Worm (Caenorhabditis elegans) whole organism, early embryonic: Measurements from ENCODE around the gene T04C12.8.

Experiments used
- F13C5.2 ChIP-seq: sonication (generic microtip); optimal IDR thresholded peaks from 2 replicates; lab custom pipeline; 2017; ENCODE audit warnings: mild to moderate bottlenecking, missing genetic modification characterization, inconsistent platforms, missing compliant biosample characterization
- aly-1 ChIP-seq: sonication (generic microtip); optimal IDR thresholded peaks from 2 replicates; lab custom pipeline; 2016; ENCODE audit warnings: missing genetic modification characterization, missing compliant biosample characterization
- ama-1 ChIP-seq: fragments of 150-350 bp; optimal IDR thresholded peaks from 2 replicates; lab custom pipeline; 2014
- ceh-36 ChIP-seq: sonication (generic microtip); optimal IDR thresholded peaks from 2 replicates; lab custom pipeline; 2016; ENCODE audit warnings: missing genetic modification characterization, inconsistent platforms, missing compliant biosample characterization
- ets-7 ChIP-seq: sonication (generic microtip); optimal IDR thresholded peaks from 2 replicates; lab custom pipeline; 2016; ENCODE audit warnings: missing genotype, missing genetic modification characterization, missing compliant biosample characterization
- flt-1 ChIP-seq: fragments of 200-800 bp; sonication (Bioruptor generic); IDR thresholded peaks from 2 replicates; pipeline ENCODE4 v1.3.6; 2022; ENCODE audit warnings: missing genetic modification characterization, missing compliant biosample characterization
- hmbx-1 ChIP-seq: sonication (generic microtip); optimal IDR thresholded peaks from 2 replicates; lab custom pipeline; 2016; ENCODE audit warnings: mild to moderate bottlenecking, missing genetic modification characterization, missing compliant biosample characterization
- hmg-4 ChIP-seq: fragments of 200-800 bp; sonication (Bioruptor generic); optimal IDR thresholded peaks from 2 replicates; lab custom pipeline; 2018; ENCODE audit warnings: mild to moderate bottlenecking, missing genetic modification characterization, missing compliant biosample characterization
- hnd-1 ChIP-seq: sonication (generic microtip); optimal IDR thresholded peaks from 2 replicates; lab custom pipeline; 2016; ENCODE audit warnings: missing genetic modification characterization, missing compliant biosample characterization
- pes-1 ChIP-seq: fragments of 200-800 bp; sonication (Bioruptor generic); IDR thresholded peaks from 2 replicates; pipeline ENCODE4 v1.3.6; 2022; ENCODE audit warnings: missing genetic modification reagents, missing genetic modification characterization, missing compliant biosample characterization
- scrt-1 ChIP-seq: fragments of 200-800 bp; sonication (Bioruptor generic); IDR thresholded peaks from 2 replicates; pipeline ENCODE4 v1.3.6; 2022; ENCODE audit warnings: missing genetic modification characterization, missing compliant biosample characterization
- sea-1 ChIP-seq: fragments of 200-800 bp; sonication (Bioruptor generic); conservative IDR thresholded peaks from 2 replicates; pipeline ENCODE4 v1.3.6; 2022; ENCODE audit warnings: missing genetic modification characterization, missing compliant biosample characterization
- tbx-11 ChIP-seq: fragments of 200-800 bp; sonication (Bioruptor generic); IDR thresholded peaks from 2 replicates; pipeline ENCODE4 v1.3.6; 2022; ENCODE audit warnings: missing genetic modification characterization, missing compliant biosample characterization
- tbx-37 ChIP-seq: fragments of 200-800 bp; sonication (Bioruptor generic); conservative IDR thresholded peaks from 2 replicates; pipeline ENCODE4 v1.3.6; 2022; ENCODE audit warnings: missing genetic modification reagents, missing genetic modification characterization, missing compliant biosample characterization

- TF ChIP-seq flt-1 (GFP tag; lab: Robert Waterston, UW) (no peak), ceh-36 (tag; lab: Kevin White, UChicago) (no peak), tbx-37 (no peak), aly-1 (tag; lab: Kevin White, UChicago) (no peak), ama-1 (lab: Kevin White, UChicago) (no peak), pes-1 (GFP tag; lab: Robert Waterston, UW) (no peak), ets-7 (no peak), scrt-1 (GFP tag; lab: Robert Waterston, UW) (no peak), F13C5.2 (tag; lab: Kevin White, UChicago) (no peak), hmg-4 (no peak), hnd-1 (tag; lab: Kevin White, UChicago) (no peak), tbx-11 (GFP tag; lab: Robert Waterston, UW) (no peak), sea-1 (no peak), hmbx-1 (tag; lab: Kevin White, UChicago) (no peak)
Measured at ce11 chrV:11056484-11056883, 12.7 kb downstream of the T04C12.8 start.
